Worm (Caenorhabditis elegans): Measurements from ENCODE around the gene hpo-36.
A peak's percentile ranks its signal among the peaks of the same experiment; 100 is the strongest.

The hpo-36 gene

ce11 chrV:3773618-3774017, 34.4 kb upstream of the hpo-36 start:
- TF ChIP-seq set-16 (GFP tag; IDR thresholded peaks at IDR 0.05) (peak; percentile 63; the same call in 1 of the 2 replicates), lim-7 (GFP tag; IDR thresholded peaks at IDR 0.05) (no peak)

DNA sequence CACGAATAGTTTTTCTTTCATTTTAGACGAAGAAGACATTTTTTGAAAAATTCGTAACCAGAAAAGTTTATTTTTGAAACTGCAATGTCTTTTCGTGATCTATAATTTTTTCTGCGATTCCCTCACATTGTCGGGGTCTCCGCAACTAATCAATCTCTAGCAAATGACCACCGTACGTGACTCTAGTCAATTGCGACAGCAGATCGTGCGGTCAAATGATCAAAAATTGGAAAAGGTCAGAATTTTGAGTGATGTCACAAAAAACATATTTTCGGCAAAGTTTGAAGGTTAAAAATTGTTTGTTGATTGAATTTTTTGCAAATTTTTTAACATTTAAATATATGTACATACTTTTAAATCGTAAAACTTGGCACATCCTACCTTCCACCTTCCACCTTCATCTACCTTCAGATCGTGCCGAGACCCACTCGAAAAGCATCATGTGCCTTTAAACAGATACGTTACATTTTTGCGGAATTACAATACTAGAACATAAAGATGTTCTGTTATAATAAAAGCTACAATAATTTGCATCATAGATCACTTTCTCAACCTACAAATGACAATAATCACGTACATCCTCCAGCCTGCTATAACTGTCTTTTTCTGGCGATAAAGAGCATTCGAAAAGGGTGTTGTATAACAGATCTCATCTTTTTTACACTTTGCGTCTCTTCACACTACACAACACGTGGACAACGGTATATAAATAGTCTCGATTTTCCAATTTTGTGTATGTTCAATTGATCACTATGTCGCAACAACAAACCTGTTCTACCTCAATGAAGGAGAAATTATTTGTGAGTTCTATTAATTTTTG, 32.4 kb upstream of the hpo-36 start, which contains the start of the genes R08E5.1 and rips-1:
Gene R08E5.1 (minus strand): TSS at position 82 of the 820 bp plus-strand sequence.
Gene rips-1 (plus strand): TSS at position 585 of the 820 bp plus-strand sequence.
- TF ChIP-seq nhr-11 (tag; optimal IDR thresholded peaks at IDR 0.05) (no peak), aha-1 (tag) (peak; percentile 98), ZK546.5 (tag; optimal IDR thresholded peaks at IDR 0.05) (no peak), Y105C5A.15 (GFP tag; IDR thresholded peaks at IDR 0.05) (no peak), lin-13 (GFP tag; optimal IDR thresholded peaks at IDR 0.05) (no peak), mdl-1 (tag; optimal IDR thresholded peaks at IDR 0.05) (peak in 1 of 2 experiments; percentile 29), ZK337.2 (GFP tag; IDR thresholded peaks at IDR 0.05) (no peak), dmd-6 (GFP tag; IDR thresholded peaks at IDR 0.05) (peak; percentile 35), hlh-11 (tag; optimal IDR thresholded peaks at IDR 0.05) (peak; percentile 14), nhr-28 (tag; optimal IDR thresholded peaks at IDR 0.05) (peak; percentile 59), lin-38 (GFP tag; IDR thresholded peaks at IDR 0.05) (no peak), hlh-30 (tag; optimal IDR thresholded peaks at IDR 0.05; ENCODE audit: insufficient read depth) (peak; percentile 41), hif-1 (tag; optimal IDR thresholded peaks at IDR 0.05) (peak; percentile 86 to 98), nhr-48 (tag; optimal IDR thresholded peaks at IDR 0.05) (peak; percentile 27), duxl-1 (tag; optimal IDR thresholded peaks at IDR 0.05; ENCODE audit: poor library complexity) (no peak)

ce11 chrV:3768270-3768669, 29.1 kb upstream of the hpo-36 start, which contains the start of gene R08E5.4:
R08E5.4 (plus strand) TSS chrV:3768570.
- no peak for TF ChIP-seq ceh-20 (GFP tag; IDR thresholded peaks at IDR 0.05)
- TF ChIP-seq nhr-11 (tag; optimal IDR thresholded peaks at IDR 0.05) = no peak
- TF ChIP-seq zfp-2 (tag; optimal IDR thresholded peaks at IDR 0.05) = no peak
- TF ChIP-seq lin-1 (GFP tag; IDR thresholded peaks at IDR 0.05) = no peak
- TF ChIP-seq fos-1 (tag; optimal IDR thresholded peaks at IDR 0.05) = no peak
- no peak for TF ChIP-seq daf-12 (tag; optimal IDR thresholded peaks at IDR 0.05)
- no peak for TF ChIP-seq T20F7.1 (GFP tag; optimal IDR thresholded peaks at IDR 0.05)
- TF ChIP-seq zfp-3 (GFP tag; conservative IDR thresholded peaks at IDR 0.05) = no peak

- TF ChIP-seq Y48G9A.11 (GFP tag; IDR thresholded peaks at IDR 0.05) = no peak
- TF ChIP-seq cey-2 (tag; optimal IDR thresholded peaks at IDR 0.05; ENCODE audit: borderline replicate concordance, insufficient read depth) = no peak
- no peak for TF ChIP-seq hif-1 (tag; optimal IDR thresholded peaks at IDR 0.05)
- TF ChIP-seq zfp-3 (GFP tag; conservative IDR thresholded peaks at IDR 0.05) = no peak
- peak; percentile 45 for TF ChIP-seq aha-1 (tag)
Observed at ce11 chrV:3766904-3767303, 27.7 kb upstream of the hpo-36 start, which contains the start of gene Y39H10A.1. Y39H10A.1 (plus strand) TSS chrV:3767204.

- TF ChIP-seq aha-1 (tag) (peak; percentile 90), rbr-2 (tag; optimal IDR thresholded peaks at IDR 0.05) (no peak), ZK337.2 (GFP tag; IDR thresholded peaks at IDR 0.05) (no peak)
Observed at ce11 chrV:3761829-3762228, 22.6 kb upstream of the hpo-36 start.

ce11 chrV:3760839-3761238, 21.6 kb upstream of the hpo-36 start, which contains the start of gene oac-55:
oac-55 (plus strand) TSS chrV:3761139.
- TF ChIP-seq spr-3 (GFP tag; optimal IDR thresholded peaks at IDR 0.05) (no peak), tag-97 (GFP tag; IDR thresholded peaks at IDR 0.05) (no peak), Y75B8A.6 (GFP tag; IDR thresholded peaks at IDR 0.05) (no peak), Y105C5A.15 (GFP tag; IDR thresholded peaks at IDR 0.05) (no peak), hlh-30 (tag; optimal IDR thresholded peaks at IDR 0.05; ENCODE audit: insufficient read depth) (no peak), nhr-111 (GFP tag; optimal IDR thresholded peaks at IDR 0.05) (no peak), rbr-2 (tag; optimal IDR thresholded peaks at IDR 0.05) (no peak), lin-39 (tag; optimal IDR thresholded peaks at IDR 0.05) (no peak), ztf-7 (tag; optimal IDR thresholded peaks at IDR 0.05) (no peak), nhr-76 (tag; optimal IDR thresholded peaks at IDR 0.05) (no peak), egl-43 (GFP tag; IDR thresholded peaks at IDR 0.05) (no peak), arid-1 (GFP tag; conservative IDR thresholded peaks at IDR 0.05) (no peak), ZK337.2 (GFP tag; IDR thresholded peaks at IDR 0.05) (no peak), attf-4 (tag; optimal IDR thresholded peaks at IDR 0.05) (no peak), pqm-1 (tag; optimal IDR thresholded peaks at IDR 0.05) (no peak)
